Worm (Caenorhabditis elegans) whole organism, L4 larva: ENCODE measurements around the gene nlp-47.

Source experiments
- F10B5.3 ChIP-seq: sonication (generic microtip); optimal IDR thresholded peaks from 2 replicates; lab custom pipeline; 2016; ENCODE audit warnings: mild to moderate bottlenecking, missing genetic modification characterization, missing compliant biosample characterization
- F44E2.7 ChIP-seq: fragments of 200-800 bp; sonication (Bioruptor generic); IDR thresholded peaks from 2 replicates; pipeline ENCODE4 v2.1.2; 2022; ENCODE audit warnings: missing genetic modification characterization, missing compliant biosample characterization
- R02D3.7 ChIP-seq: fragments of 150-350 bp; sonication (generic microtip); optimal IDR thresholded peaks from 3 replicates; lab custom pipeline; 2014; ENCODE audit warnings: missing biosample characterization, missing genetic modification characterization
- Y5F2A.4 ChIP-seq: fragments of 200-800 bp; sonication (Bioruptor generic); optimal IDR thresholded peaks from 2 replicates; lab custom pipeline; 2018; ENCODE audit warnings: mild to moderate bottlenecking, missing genetic modification characterization, missing compliant biosample characterization
- Y75B8A.6 ChIP-seq: fragments of 200-800 bp; sonication (Bioruptor generic); IDR thresholded peaks from 2 replicates; pipeline ENCODE4 v1.3.6; 2022; ENCODE audit warnings: missing genetic modification reagents, missing genetic modification characterization, missing compliant biosample characterization
- ZK337.2 ChIP-seq: fragments of 200-800 bp; sonication (Bioruptor generic); IDR thresholded peaks from 2 replicates; pipeline ENCODE4 v1.3.6; 2022; ENCODE audit warnings: missing genetic modification reagents, missing genetic modification characterization, missing compliant biosample characterization
- aha-1 ChIP-seq: fragments of 150-350 bp; peaks from one replicate; lab custom pipeline; 2014; ENCODE audit warnings: missing biosample characterization, missing genetic modification characterization
- arid-1 ChIP-seq: fragments of 200-800 bp; sonication (Bioruptor generic); conservative IDR thresholded peaks from 2 replicates; pipeline ENCODE4 v1.3.6; 2022; ENCODE audit warnings: missing genetic modification reagents, missing genetic modification characterization, missing compliant biosample characterization
- ceh-20 ChIP-seq: fragments of 200-800 bp; sonication (Bioruptor generic); IDR thresholded peaks from 2 replicates; pipeline ENCODE4 v1.3.6; 2022; ENCODE audit warnings: missing genetic modification reagents, missing genetic modification characterization, missing compliant biosample characterization
- ceh-44 ChIP-seq: fragments of 200-800 bp; sonication (Bioruptor generic); IDR thresholded peaks from 2 replicates; pipeline ENCODE4 v1.3.6; 2022; ENCODE audit warnings: missing genetic modification reagents, missing genetic modification characterization, missing compliant biosample characterization
- daf-12 ChIP-seq: fragments of 150-350 bp; optimal IDR thresholded peaks from 2 replicates; lab custom pipeline; 2014; ENCODE audit warnings: missing biosample characterization, missing genetic modification reagents, missing genetic modification characterization
- daf-16 ChIP-seq, 3 experiments: sonication (generic microtip); optimal IDR thresholded peaks; 2 replicates each; lab custom pipeline; 2016 to 2017; ENCODE audit warnings: missing genetic modification characterization in 3 of 3, missing genetic modification reagents in 3 of 3, mild to moderate bottlenecking in 2 of 3, missing compliant biosample characterization in 2 of 3, missing biosample characterization in 1 of 3, moderate library complexity in 1 of 3
- dmd-6 ChIP-seq: fragments of 200-800 bp; sonication (Bioruptor generic); IDR thresholded peaks from 2 replicates; pipeline ENCODE4 v1.3.6; 2022; ENCODE audit warnings: missing genetic modification reagents, missing genetic modification characterization, missing compliant biosample characterization
- dpl-1 ChIP-seq: fragments of 150-350 bp; optimal IDR thresholded peaks from 2 replicates; lab custom pipeline; 2014; ENCODE audit warnings: missing biosample characterization, missing genetic modification reagents, missing genetic modification characterization
- dve-1 ChIP-seq: sonication (generic microtip); optimal IDR thresholded peaks from 2 replicates; lab custom pipeline; 2017; ENCODE audit warnings: antibody characterized with exemption, mild to moderate bottlenecking, missing genetic modification characterization, missing compliant biosample characterization; ENCODE audit not compliant: insufficient read depth
- fkh-10 ChIP-seq: fragments of 150-350 bp; optimal IDR thresholded peaks from 2 replicates; lab custom pipeline; 2014; ENCODE audit warnings: missing biosample characterization, missing genetic modification reagents, missing genetic modification characterization
- hif-1 ChIP-seq, 2 experiments: sonication (generic microtip); optimal IDR thresholded peaks; 2 replicates each; lab custom pipeline; 2016 to 2017; ENCODE audit warnings: missing compliant biosample characterization in 2 of 2, missing genetic modification characterization in 2 of 2, missing genetic modification reagents in 2 of 2, missing genotype in 2 of 2, mild to moderate bottlenecking in 1 of 2
- hlh-11 ChIP-seq: fragments of 200-800 bp; sonication (Bioruptor generic); optimal IDR thresholded peaks from 2 replicates; lab custom pipeline; 2018; ENCODE audit warnings: mild to moderate bottlenecking, missing genetic modification characterization, missing compliant biosample characterization
- hlh-30 ChIP-seq: sonication (generic microtip); optimal IDR thresholded peaks from 2 replicates; lab custom pipeline; 2017; ENCODE audit warnings: antibody characterized with exemption, mild to moderate bottlenecking, missing genetic modification characterization, missing compliant biosample characterization; ENCODE audit not compliant: insufficient read depth
- jun-1 ChIP-seq: fragments of 150-350 bp; optimal IDR thresholded peaks from 2 replicates; lab custom pipeline; 2014; ENCODE audit warnings: missing biosample characterization, missing genetic modification reagents, missing genetic modification characterization
- lim-7 ChIP-seq: fragments of 200-800 bp; sonication (Bioruptor generic); IDR thresholded peaks from 2 replicates; pipeline ENCODE4 v1.3.6; 2022; ENCODE audit warnings: missing genetic modification characterization, missing compliant biosample characterization
- lin-38 ChIP-seq: fragments of 200-800 bp; sonication (Bioruptor generic); IDR thresholded peaks from 2 replicates; pipeline ENCODE4 v1.3.6; 2022; ENCODE audit warnings: missing genetic modification reagents, missing genetic modification characterization, missing compliant biosample characterization
- lin-39 ChIP-seq: fragments of 150-350 bp; optimal IDR thresholded peaks from 2 replicates; lab custom pipeline; 2014; ENCODE audit warnings: missing biosample characterization, missing genetic modification reagents, missing genetic modification characterization
- madf-9 ChIP-seq: fragments of 200-800 bp; sonication (Bioruptor generic); conservative IDR thresholded peaks from 2 replicates; pipeline ENCODE4 v1.3.6; 2022; ENCODE audit warnings: missing genetic modification reagents, missing genetic modification characterization, missing compliant biosample characterization
- mdl-1 ChIP-seq, 2 experiments: fragments of 150-350 bp in 1 of 2; sonication (generic microtip) in 1 of 2; optimal IDR thresholded peaks; 2 replicates each; lab custom pipeline; 2014 to 2017; ENCODE audit warnings: missing biosample characterization in 2 of 2, missing genetic modification characterization in 2 of 2
- mep-1 ChIP-seq: fragments of 150-350 bp; sonication (generic microtip); optimal IDR thresholded peaks from 3 replicates; lab custom pipeline; 2014; ENCODE audit warnings: missing biosample characterization, missing genetic modification characterization
- mxl-3 ChIP-seq: fragments of 200-800 bp; sonication (Bioruptor generic); optimal IDR thresholded peaks from 2 replicates; lab custom pipeline; 2018; ENCODE audit warnings: mild to moderate bottlenecking, missing genetic modification characterization, missing compliant biosample characterization
- nhr-111 ChIP-seq: fragments of 200-800 bp; sonication (Bioruptor generic); optimal IDR thresholded peaks from 2 replicates; lab custom pipeline; 2018; ENCODE audit warnings: mild to moderate bottlenecking, missing genetic modification characterization, missing compliant biosample characterization
- nhr-25 ChIP-seq: sonication (generic microtip); optimal IDR thresholded peaks from 2 replicates; lab custom pipeline; 2017; ENCODE audit warnings: missing genetic modification characterization, mild to moderate bottlenecking, missing compliant biosample characterization, antibody characterized with exemption, moderate library complexity, borderline replicate concordance; ENCODE audit not compliant: insufficient read depth
- nhr-28 ChIP-seq: fragments of 150-350 bp; optimal IDR thresholded peaks from 2 replicates; lab custom pipeline; 2014; ENCODE audit warnings: missing biosample characterization, missing genetic modification characterization
- pha-4 ChIP-seq, 2 experiments: fragments of 150-350 bp in 1 of 2; fragments of 200-800 bp in 1 of 2; sonication (Bioruptor generic) in 1 of 2; IDR thresholded peaks in 1 of 2; optimal IDR thresholded peaks in 1 of 2; 2 replicates each; pipeline versions ENCODE4 v1.3.6 to Lab custom; 2014 to 2022; ENCODE audit warnings: missing genetic modification characterization in 2 of 2, missing genetic modification reagents in 2 of 2, missing biosample characterization in 1 of 2, missing compliant biosample characterization in 1 of 2
- set-16 ChIP-seq: fragments of 200-800 bp; sonication (Bioruptor generic); IDR thresholded peaks from 2 replicates; pipeline ENCODE4 v1.3.6; 2022; ENCODE audit warnings: missing genetic modification reagents, missing genetic modification characterization, missing compliant biosample characterization
- snpc-4 ChIP-seq: fragments of 150-350 bp; optimal IDR thresholded peaks from 2 replicates; lab custom pipeline; 2014; ENCODE audit warnings: missing biosample characterization, missing genetic modification characterization
- unc-62 ChIP-seq, 3 experiments: fragments of 150-350 bp in 1 of 3; sonication (generic microtip); optimal IDR thresholded peaks in 2 of 3; peaks in 1 of 3; 1 replicate in 1 of 3; 2 replicates in 2 of 3; lab custom pipeline; 2014 to 2017; ENCODE audit warnings: missing biosample characterization in 3 of 3, missing genetic modification characterization in 3 of 3, missing genetic modification reagents in 3 of 3, missing genotype in 1 of 3
- vab-7 ChIP-seq: fragments of 200-800 bp; sonication (Bioruptor generic); IDR thresholded peaks from 2 replicates; pipeline ENCODE4 v1.3.6; 2022; ENCODE audit warnings: missing genetic modification reagents, missing genetic modification characterization, missing compliant biosample characterization
- zag-1 ChIP-seq: fragments of 150-350 bp; optimal IDR thresholded peaks from 2 replicates; lab custom pipeline; 2014; ENCODE audit warnings: missing biosample characterization, missing genetic modification characterization
- zfp-3 ChIP-seq: fragments of 200-800 bp; sonication (Bioruptor generic); conservative IDR thresholded peaks from 2 replicates; pipeline ENCODE4 v1.3.6; 2022; ENCODE audit warnings: missing genetic modification reagents, missing genetic modification characterization, missing compliant biosample characterization
- zip-2 ChIP-seq: fragments of 150-350 bp; optimal IDR thresholded peaks from 2 replicates; lab custom pipeline; 2014; ENCODE audit warnings: missing biosample characterization, missing genetic modification characterization

Gene nlp-47

ce11 chrIV:5334518-5334917, 43.9 kb downstream of the nlp-47 start (continued):
- TF ChIP-seq lin-38 (GFP tag; lab: Robert Waterston, UW) = peak; percentile 79
- TF ChIP-seq vab-7 = no peak; the same call in 1 of the 2 replicates
- peak; percentile 73 for TF ChIP-seq ceh-44 (GFP tag; lab: Robert Waterston, UW)
- TF ChIP-seq dmd-6 = peak; percentile 58
- no peak for TF ChIP-seq F10B5.3 (tag; lab: Kevin White, UChicago)
- peak; percentile 64 for TF ChIP-seq nhr-111
- TF ChIP-seq ZK337.2 (GFP tag; lab: Robert Waterston, UW) = peak; percentile 71
- peak; percentile 61 for TF ChIP-seq dve-1
- no peak for TF ChIP-seq zip-2 (tag; lab: Kevin White, UChicago)
- peak; percentile 23 for TF ChIP-seq Y5F2A.4 (GFP tag; lab: Kevin White, UChicago)
- peak; percentile 6 to 34 for TF ChIP-seq daf-16 (GFP tag; optimal IDR thresholded peaks at IDR 0.05; lab: Kevin White, UChicago)
- peak; percentile 50 for TF ChIP-seq daf-16 (tag; optimal IDR thresholded peaks at IDR 0.05; lab: Kevin White, UChicago)
- TF ChIP-seq hif-1 (tag; optimal IDR thresholded peaks at IDR 0.05; lab: Kevin White, UChicago) = peak in 1 of 2 experiments; percentile 34
- 0 out of 2 replicates have a peak, but pooled peaks have one; percentile 67 for TF ChIP-seq ceh-20
- TF ChIP-seq zfp-3 = no peak
- peak; percentile 63; the same call in 1 of the 2 replicates for TF ChIP-seq arid-1 (GFP tag; lab: Robert Waterston, UW)
- TF ChIP-seq hlh-30 (tag; lab: Kevin White, UChicago) = peak; percentile 47
- peak; percentile 49 for TF ChIP-seq hlh-11
- peak; percentile 62 for TF ChIP-seq mep-1 (tag; lab: Kevin White, UChicago)
- peak; percentile 34; the same call in 1 of the 2 replicates for TF ChIP-seq madf-9 (GFP tag; lab: Robert Waterston, UW)
- TF ChIP-seq pha-4 (GFP tag; IDR thresholded peaks at IDR 0.05; lab: Robert Waterston, UW) = peak; percentile 75; the same call in 1 of the 2 replicates
- no peak for TF ChIP-seq pha-4 (tag; optimal IDR thresholded peaks at IDR 0.05; lab: Kevin White, UChicago)
- TF ChIP-seq, all 104 proteins: peak for 32

ce11 chrIV:5337649-5338048, 47.0 kb downstream of the nlp-47 start:
- TF ChIP-seq lim-7 (no peak), aha-1 (tag; lab: Kevin White, UChicago) (peak; percentile 88), jun-1 (tag; lab: Kevin White, UChicago) (no peak), daf-12 (tag; lab: Kevin White, UChicago) (no peak), fkh-10 (no peak), mxl-3 (GFP tag; lab: Kevin White, UChicago) (no peak), lin-39 (tag; lab: Kevin White, UChicago) (no peak), F44E2.7 (GFP tag; lab: Robert Waterston, UW) (no peak), mdl-1 (tag; optimal IDR thresholded peaks at IDR 0.05; lab: Kevin White, UChicago) (peak in 1 of 2 experiments; percentile 18), daf-16 (GFP tag; optimal IDR thresholded peaks at IDR 0.05; lab: Kevin White, UChicago) (no peak), daf-16 (tag; optimal IDR thresholded peaks at IDR 0.05; lab: Kevin White, UChicago) (no peak), hif-1 (tag; optimal IDR thresholded peaks at IDR 0.05; lab: Kevin White, UChicago) (no peak), hlh-11 (no peak), zag-1 (tag; lab: Kevin White, UChicago) (no peak), dpl-1 (GFP tag; lab: Kevin White, UChicago) (no peak), nhr-25 (no peak), snpc-4 (tag; lab: Kevin White, UChicago) (no peak), R02D3.7 (tag; lab: Kevin White, UChicago) (no peak), Y75B8A.6 (GFP tag; lab: Robert Waterston, UW) (no peak), hlh-30 (tag; lab: Kevin White, UChicago) (peak; percentile 57), set-16 (GFP tag; lab: Robert Waterston, UW) (no peak)

- TF ChIP-seq nhr-28 (tag; lab: Kevin White, UChicago) (peak; percentile 33), fkh-10 (no peak), dve-1 (peak; percentile 12), unc-62 (GFP tag; optimal IDR thresholded peaks at IDR 0.05 in 1 of 2; lab: Kevin White, UChicago) (peak in 1 of 2 experiments; percentile 13), unc-62 (tag; optimal IDR thresholded peaks at IDR 0.05; lab: Kevin White, UChicago) (no peak)
These were observed 48.6 kb downstream of the nlp-47 start, which contains the start of gene Y4C6B.2 for ce11 chrIV:5339255-5339654. Gene Y4C6B.2, plus strand, starts transcription at chrIV:5339574.
